Fruit fly (Drosophila melanogaster) Kc167 (cell line): ENCODE results near the gene GCC185.

ENCODE experiments used
- Myc ChIP-seq: fragments of >200 bp; optimal IDR thresholded peaks from 2 replicates; lab custom pipeline; 2017; ENCODE audit warnings: missing external identifiers
- h ChIP-seq: fragments of >200 bp; optimal IDR thresholded peaks from 3 replicates; lab custom pipeline; 2018; ENCODE audit warnings: missing external identifiers
- psq ChIP-seq: fragments of >200 bp; optimal IDR thresholded peaks from 2 replicates; lab custom pipeline; 2017; ENCODE audit warnings: missing external identifiers
- ttk ChIP-seq: sonication (Bioruptor generic); optimal IDR thresholded peaks from 2 replicates; lab custom pipeline; 2017; ENCODE audit warnings: missing external identifiers

dm6 chr3R:11968030-11968753 lies 42.4 kb upstream of the GCC185 start:
- TF ChIP-seq ttk (no peak), h (no peak), psq (lab: Kevin White, UChicago) (no peak), Myc (lab: Kevin White, UChicago) (no peak)
